Worm (Caenorhabditis elegans) whole organism, L2 larva: Measurements from ENCODE around the gene F44G4.1.

Experiments
- blmp-1 ChIP-seq: sonication (generic microtip); optimal IDR thresholded peaks from 2 replicates; lab custom pipeline; 2017; ENCODE audit warnings: missing genetic modification characterization, mild to moderate bottlenecking, missing compliant biosample characterization, antibody characterized with exemption, moderate library complexity; ENCODE audit not compliant: insufficient read depth
- dmd-4 ChIP-seq: sonication (generic microtip); optimal IDR thresholded peaks from 2 replicates; lab custom pipeline; 2017; ENCODE audit warnings: missing biosample characterization, missing genetic modification characterization
- nhr-11 ChIP-seq: fragments of 150-350 bp; optimal IDR thresholded peaks from 2 replicates; lab custom pipeline; 2014; ENCODE audit warnings: missing biosample characterization, missing genetic modification characterization
- nhr-23 ChIP-seq: fragments of 150-350 bp; optimal IDR thresholded peaks from 2 replicates; lab custom pipeline; 2014; ENCODE audit warnings: missing biosample characterization, missing genetic modification reagents, missing genetic modification characterization
- nhr-77 ChIP-seq: fragments of 150-350 bp; optimal IDR thresholded peaks from 2 replicates; lab custom pipeline; 2014; ENCODE audit warnings: missing biosample characterization, missing genetic modification characterization
- sma-9 ChIP-seq, 2 experiments: fragments of 150-350 bp in 1 of 2; sonication (generic microtip) in 1 of 2; optimal IDR thresholded peaks; 2 replicates each; lab custom pipeline; 2014 to 2016; ENCODE audit warnings: missing genetic modification characterization in 2 of 2, mild to moderate bottlenecking in 1 of 2, missing biosample characterization in 1 of 2, missing compliant biosample characterization in 1 of 2, missing genetic modification reagents in 1 of 2, moderate library complexity in 1 of 2
- snpc-4 ChIP-seq: fragments of 150-350 bp; optimal IDR thresholded peaks from 2 replicates; lab custom pipeline; 2014; ENCODE audit warnings: missing biosample characterization, missing genetic modification characterization
- ztf-4 ChIP-seq: fragments of 150-350 bp; optimal IDR thresholded peaks from 2 replicates; lab custom pipeline; 2014; ENCODE audit warnings: missing biosample characterization, missing genetic modification characterization

- TF ChIP-seq nhr-23 (tag; lab: Kevin White, UChicago), result no peak
- TF ChIP-seq nhr-11, result no peak
- no peak for TF ChIP-seq sma-9 (GFP tag; optimal IDR thresholded peaks at IDR 0.05; lab: Kevin White, UChicago)
- no peak for TF ChIP-seq sma-9 (tag; optimal IDR thresholded peaks at IDR 0.05; lab: Kevin White, UChicago)
- no peak for TF ChIP-seq nhr-77 (tag; lab: Kevin White, UChicago)
- no peak for TF ChIP-seq snpc-4 (tag; lab: Kevin White, UChicago)
- no peak for TF ChIP-seq blmp-1 (tag; lab: Kevin White, UChicago)
- TF ChIP-seq dmd-4 (tag; lab: Kevin White, UChicago), result no peak
- no peak for TF ChIP-seq ztf-4 (tag; lab: Kevin White, UChicago)
Measured at ce11 chrII:8964835-8965234, 29.6 kb upstream of the F44G4.1 start, which contains the start of the genes ndub-3 and C18E9.2.
